Fruit fly (Drosophila melanogaster) whole organism, adult: ENCODE data around the gene Atg6.

Source experiments
- CG11617 ChIP-seq: fragments of 200-800 bp; sonication (Bioruptor generic); optimal IDR thresholded peaks from 2 replicates; lab custom pipeline; 2017; ENCODE audit warnings: mild to moderate bottlenecking, missing biosample characterization, missing genetic modification reagents, missing genetic modification characterization
- CG12768 ChIP-seq: fragments of 200-800 bp; sonication (Bioruptor generic); optimal IDR thresholded peaks from 2 replicates; lab custom pipeline; 2017; ENCODE audit warnings: missing biosample characterization, missing genetic modification characterization, mild to moderate bottlenecking, moderate library complexity, missing genetic modification reagents
- CG14711 ChIP-seq: fragments of 200-800 bp; sonication (Bioruptor generic); optimal IDR thresholded peaks from 2 replicates; lab custom pipeline; 2018; ENCODE audit warnings: missing biosample characterization, mild to moderate bottlenecking, missing genetic modification characterization, moderate library complexity
- CG1620 ChIP-seq: fragments of 200-800 bp; sonication (Bioruptor generic); optimal IDR thresholded peaks from 2 replicates; lab custom pipeline; 2016; ENCODE audit warnings: missing biosample characterization, missing genetic modification characterization
- CG33017 ChIP-seq: fragments of 200-800 bp; sonication (Bioruptor generic); optimal IDR thresholded peaks from 2 replicates; lab custom pipeline; 2018; ENCODE audit warnings: missing biosample characterization, mild to moderate bottlenecking, missing genetic modification characterization, moderate library complexity
- CG5204 ChIP-seq: fragments of 200-800 bp; sonication (Bioruptor generic); optimal IDR thresholded peaks from 2 replicates; lab custom pipeline; 2016; ENCODE audit warnings: missing biosample characterization, missing genetic modification characterization
- CG7045 ChIP-seq: fragments of 200-800 bp; sonication (Bioruptor generic); optimal IDR thresholded peaks from 2 replicates; lab custom pipeline; 2017; ENCODE audit warnings: missing biosample characterization, mild to moderate bottlenecking, missing genetic modification characterization
- CG7101 ChIP-seq: fragments of 200-800 bp; sonication (Bioruptor generic); optimal IDR thresholded peaks from 2 replicates; lab custom pipeline; 2018; ENCODE audit warnings: missing biosample characterization, mild to moderate bottlenecking, missing genetic modification characterization, moderate library complexity
- Clk ChIP-seq: fragments of 200-800 bp; sonication (Bioruptor generic); optimal IDR thresholded peaks from 2 replicates; lab custom pipeline; 2017; ENCODE audit warnings: missing biosample characterization, missing genetic modification characterization
- Crg-1 ChIP-seq: fragments of 200-800 bp; sonication (Bioruptor generic); optimal IDR thresholded peaks from 2 replicates; lab custom pipeline; 2016; ENCODE audit warnings: missing biosample characterization, missing genetic modification characterization
- Hr96 ChIP-seq: fragments of 200-800 bp; sonication (Bioruptor generic); optimal IDR thresholded peaks from 2 replicates; lab custom pipeline; 2016; ENCODE audit warnings: missing biosample characterization, missing genetic modification characterization
- Mnt ChIP-seq: fragments of 200-800 bp; sonication (Bioruptor generic); optimal IDR thresholded peaks from 2 replicates; lab custom pipeline; 2016; ENCODE audit warnings: missing biosample characterization, mild to moderate bottlenecking, missing genetic modification characterization
- bab1 ChIP-seq: fragments of 200-800 bp; sonication (Bioruptor generic); optimal IDR thresholded peaks from 3 replicates; lab custom pipeline; 2019; ENCODE audit warnings: missing biosample characterization, mild to moderate bottlenecking, missing genetic modification characterization, moderate library complexity
- cic ChIP-seq: fragments of 200-800 bp; sonication (Bioruptor generic); optimal IDR thresholded peaks from 2 replicates; lab custom pipeline; 2017; ENCODE audit warnings: missing biosample characterization, mild to moderate bottlenecking, missing genetic modification characterization, moderate library complexity
- cnc ChIP-seq, 2 experiments: fragments of >200 bp; optimal IDR thresholded peaks; 2 replicates each; lab custom pipeline; 2017
- kay ChIP-seq: fragments of 200-800 bp; sonication (Bioruptor generic); peaks from one replicate; lab custom pipeline; 2016; ENCODE audit warnings: missing biosample characterization, missing genetic modification characterization, borderline replicate concordance
- ovo ChIP-seq: fragments of 200-800 bp; sonication (Bioruptor generic); optimal IDR thresholded peaks from 2 replicates; lab custom pipeline; 2016; ENCODE audit warnings: missing biosample characterization, missing genetic modification characterization
- pad ChIP-seq: fragments of 200-800 bp; sonication (Bioruptor generic); optimal IDR thresholded peaks from 3 replicates; lab custom pipeline; 2017; ENCODE audit warnings: missing biosample characterization, missing genetic modification characterization, mild to moderate bottlenecking, moderate library complexity, missing genetic modification reagents
- tj ChIP-seq: fragments of 200-800 bp; sonication (Bioruptor generic); optimal IDR thresholded peaks from 3 replicates; lab custom pipeline; 2017; ENCODE audit warnings: missing biosample characterization, mild to moderate bottlenecking, missing genetic modification characterization, moderate library complexity
- toe ChIP-seq: fragments of 200-800 bp; sonication (Bioruptor generic); optimal IDR thresholded peaks from 2 replicates; lab custom pipeline; 2016; ENCODE audit warnings: missing biosample characterization, missing genetic modification characterization

Atg6 gene

dm6 chr3R:24037538-24038265, 12.9 kb downstream of the Atg6 start, which contains the start of gene spas:
TSS of gene spas (plus strand) at chr3R:24038215.
- TF ChIP-seq toe (no peak), cic (GFP tag; lab: Kevin White, UChicago) (no peak), Hr96 (peak; percentile 90), tj (peak; percentile 73), cnc (optimal IDR thresholded peaks at IDR 0.05; lab: Kevin White, UChicago) (no peak), pad (GFP tag; lab: Kevin White, UChicago) (peak; percentile 47), CG14711 (tag; lab: Kevin White, UChicago) (peak; percentile 80), Clk (peak; percentile 50), ovo (GFP tag; lab: Kevin White, UChicago) (peak; percentile 63), CG5204 (GFP tag; lab: Kevin White, UChicago) (no peak), CG7045 (peak; percentile 73), CG33017 (tag; lab: Kevin White, UChicago) (peak; percentile 58), CG1620 (peak; percentile 64), CG11617 (GFP tag; lab: Kevin White, UChicago) (peak; percentile 81), CG7101 (peak; percentile 60), Mnt (GFP tag; lab: Kevin White, UChicago) (peak; percentile 72), bab1 (GFP tag; lab: Kevin White, UChicago) (peak; percentile 76), CG12768 (GFP tag; lab: Kevin White, UChicago) (peak; percentile 64), Crg-1 (GFP tag; lab: Kevin White, UChicago) (peak; percentile 52), kay (GFP tag; lab: Kevin White, UChicago) (no peak)

DNA sequence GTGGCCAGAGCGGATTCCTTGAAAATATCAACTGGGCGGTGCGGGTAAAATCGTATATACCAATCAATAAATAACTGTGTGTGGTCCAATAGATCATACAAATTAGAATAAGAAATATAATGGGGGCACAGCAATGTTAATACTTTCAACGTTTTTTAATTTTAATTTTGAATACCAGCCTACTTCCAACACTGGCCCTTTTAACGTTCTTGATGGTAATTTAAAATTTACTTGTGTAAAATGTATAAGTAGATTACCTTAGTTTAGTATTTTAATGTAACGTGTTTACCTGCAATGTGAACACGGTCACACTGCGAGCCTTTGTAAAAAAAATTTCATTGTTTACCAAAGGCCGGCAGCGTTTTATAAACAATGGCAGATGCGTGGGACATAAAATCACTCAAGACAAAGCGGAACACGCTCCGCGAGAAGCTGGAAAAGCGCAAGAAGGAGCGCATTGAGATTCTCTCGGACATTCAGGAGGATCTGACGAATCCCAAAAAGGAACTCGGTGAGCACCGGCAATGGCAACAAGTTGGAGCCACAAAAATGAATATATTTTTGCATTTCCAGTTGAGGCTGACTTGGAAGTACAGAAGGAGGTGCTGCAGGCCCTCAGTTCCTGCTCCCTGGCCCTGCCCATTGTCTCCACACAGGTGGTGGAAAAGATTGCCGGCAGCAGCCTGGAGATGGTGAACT, 18.6 kb downstream of the Atg6 start, which contains the start of the genes KrT95D and Mettl3:
Gene KrT95D, minus strand, starts transcription at position 3 of the 699 bp plus-strand sequence.
Gene Mettl3, plus strand, starts transcription at position 333 of the 699 bp plus-strand sequence.
- no peak for TF ChIP-seq tj
- TF ChIP-seq CG1620: peak; percentile 23
- TF ChIP-seq Hr96: peak; percentile 35
- TF ChIP-seq CG7101: no peak
- peak; percentile 36 for TF ChIP-seq Crg-1 (GFP tag; lab: Kevin White, UChicago)
- TF ChIP-seq cic (GFP tag; lab: Kevin White, UChicago): no peak
- no peak for TF ChIP-seq CG14711 (tag; lab: Kevin White, UChicago)
- peak; percentile 39 for TF ChIP-seq CG11617 (GFP tag; lab: Kevin White, UChicago)

DNA sequence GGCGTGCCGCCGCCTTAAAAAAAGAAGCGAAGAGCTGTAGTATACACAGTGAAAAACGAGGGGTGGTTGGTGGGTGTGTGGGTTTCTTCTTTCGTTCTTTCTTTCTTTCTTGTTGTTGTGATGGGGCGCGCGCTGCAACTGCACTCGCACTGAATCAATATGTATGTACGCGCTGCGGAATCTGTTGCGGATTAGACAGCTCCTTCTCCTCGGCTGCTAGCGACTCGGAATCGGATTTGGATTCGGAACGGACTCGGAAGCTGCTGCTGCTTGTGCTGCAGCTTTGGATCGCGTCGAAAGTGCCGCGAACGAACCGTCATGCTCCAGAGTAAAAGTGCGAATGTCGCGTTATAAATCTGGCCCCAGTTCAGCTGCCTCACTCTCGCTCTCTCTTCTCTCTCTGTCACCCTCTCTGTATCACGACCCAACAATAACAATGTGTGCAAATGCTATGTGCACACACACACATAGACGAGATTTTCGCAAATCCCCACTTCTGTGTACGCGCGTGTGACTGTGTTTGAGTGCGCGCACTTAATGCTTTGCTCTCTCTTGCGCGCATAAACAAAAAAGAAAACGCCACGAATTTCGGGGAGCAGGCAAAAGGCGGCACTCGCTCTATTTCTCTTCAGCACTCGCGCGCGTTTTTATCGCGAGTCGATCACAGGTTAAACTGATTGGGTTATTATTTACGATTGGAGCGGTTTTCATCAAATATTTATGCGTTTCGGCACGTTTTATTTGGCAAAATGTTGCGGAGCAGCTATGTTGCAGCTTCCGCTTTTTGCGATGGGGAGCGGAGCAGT, 19.4 kb downstream of the Atg6 start:
- TF ChIP-seq CG7101: peak; percentile 31
- no peak for TF ChIP-seq CG11617 (GFP tag; lab: Kevin White, UChicago)
- peak; percentile 7 for TF ChIP-seq Crg-1 (GFP tag; lab: Kevin White, UChicago)
- no peak for TF ChIP-seq CG5204 (GFP tag; lab: Kevin White, UChicago)
- no peak for TF ChIP-seq ovo (GFP tag; lab: Kevin White, UChicago)
- no peak for TF ChIP-seq cnc (optimal IDR thresholded peaks at IDR 0.05; lab: Kevin White, UChicago)
- TF ChIP-seq CG33017 (tag; lab: Kevin White, UChicago): peak; percentile 15
- peak; percentile 20 for TF ChIP-seq bab1 (GFP tag; lab: Kevin White, UChicago)
- no peak for TF ChIP-seq Clk
- peak; percentile 56 for TF ChIP-seq cic (GFP tag; lab: Kevin White, UChicago)
- TF ChIP-seq Hr96: no peak
- no peak for TF ChIP-seq CG14711 (tag; lab: Kevin White, UChicago)
- no peak for TF ChIP-seq toe
- no peak for TF ChIP-seq kay (GFP tag; lab: Kevin White, UChicago)
- peak; percentile 69 for TF ChIP-seq Mnt (GFP tag; lab: Kevin White, UChicago)
- TF ChIP-seq CG1620: peak; percentile 3
- peak; percentile 79 for TF ChIP-seq tj
- TF ChIP-seq pad (GFP tag; lab: Kevin White, UChicago): peak; percentile 57
- TF ChIP-seq CG12768 (GFP tag; lab: Kevin White, UChicago): peak; percentile 75
- TF ChIP-seq CG7045: peak; percentile 47

- TF ChIP-seq Mnt (GFP tag; lab: Kevin White, UChicago) (no peak), cnc (optimal IDR thresholded peaks at IDR 0.05; lab: Kevin White, UChicago) (no peak), CG12768 (GFP tag; lab: Kevin White, UChicago) (no peak), CG7045 (no peak), CG14711 (tag; lab: Kevin White, UChicago) (no peak), Crg-1 (GFP tag; lab: Kevin White, UChicago) (no peak), CG5204 (GFP tag; lab: Kevin White, UChicago) (no peak), toe (no peak), Clk (no peak), pad (GFP tag; lab: Kevin White, UChicago) (no peak), CG33017 (tag; lab: Kevin White, UChicago) (no peak), kay (GFP tag; lab: Kevin White, UChicago) (no peak), CG7101 (no peak), CG1620 (no peak), bab1 (GFP tag; lab: Kevin White, UChicago) (no peak), CG11617 (GFP tag; lab: Kevin White, UChicago) (no peak)
Observed at dm6 chr3R:24027222-24027621, 23.4 kb downstream of the Atg6 start.

dm6 chr3R:24026503-24026902, 24.1 kb downstream of the Atg6 start:
- no peak for TF ChIP-seq cnc (optimal IDR thresholded peaks at IDR 0.05; lab: Kevin White, UChicago)
- no peak for TF ChIP-seq Crg-1 (GFP tag; lab: Kevin White, UChicago)
- TF ChIP-seq Mnt (GFP tag; lab: Kevin White, UChicago): peak; percentile 40
- no peak for TF ChIP-seq pad (GFP tag; lab: Kevin White, UChicago)
- peak; percentile 14 for TF ChIP-seq CG12768 (GFP tag; lab: Kevin White, UChicago)
- TF ChIP-seq Clk: no peak
- TF ChIP-seq CG14711 (tag; lab: Kevin White, UChicago): no peak
- TF ChIP-seq cic (GFP tag; lab: Kevin White, UChicago): no peak
- TF ChIP-seq kay (GFP tag; lab: Kevin White, UChicago): no peak
- no peak for TF ChIP-seq CG5204 (GFP tag; lab: Kevin White, UChicago)
- TF ChIP-seq tj: no peak
- TF ChIP-seq Hr96: no peak
- no peak for TF ChIP-seq CG33017 (tag; lab: Kevin White, UChicago)
- TF ChIP-seq toe: no peak
- no peak for TF ChIP-seq CG1620
- peak; percentile 27 for TF ChIP-seq CG11617 (GFP tag; lab: Kevin White, UChicago)
- TF ChIP-seq bab1 (GFP tag; lab: Kevin White, UChicago): no peak
- no peak for TF ChIP-seq CG7045
- no peak for TF ChIP-seq ovo (GFP tag; lab: Kevin White, UChicago)
